Worm (Caenorhabditis elegans) whole organism, L2 larva: Measurements from ENCODE around the gene F17H10.2.

Source experiments
- egl-27 ChIP-seq: sonication (generic microtip); optimal IDR thresholded peaks from 3 replicates; lab custom pipeline; 2017; ENCODE audit warnings: missing biosample characterization, missing genetic modification reagents, missing genetic modification characterization
- unc-55 ChIP-seq: fragments of 150-350 bp; sonication (generic microtip); optimal IDR thresholded peaks from 3 replicates; lab custom pipeline; 2014; ENCODE audit warnings: missing biosample characterization, missing genetic modification reagents, missing genetic modification characterization

ce11 chrX:13164301-13164700, 50.7 kb downstream of the F17H10.2 start:
- no peak for TF ChIP-seq egl-27
- TF ChIP-seq unc-55: no peak
